Worm (Caenorhabditis elegans) whole organism, early embryonic: ENCODE results near the gene ceh-89.

Source experiments
- F13C5.2 ChIP-seq: sonication (generic microtip); optimal IDR thresholded peaks from 2 replicates; lab custom pipeline; 2017; ENCODE audit warnings: mild to moderate bottlenecking, missing genetic modification characterization, inconsistent platforms, missing compliant biosample characterization
- ama-1 ChIP-seq: fragments of 150-350 bp; optimal IDR thresholded peaks from 2 replicates; lab custom pipeline; 2014
- ceh-13 ChIP-seq: fragments of 200-800 bp; sonication (Bioruptor generic); optimal IDR thresholded peaks from 2 replicates; lab custom pipeline; 2018; ENCODE audit warnings: mild to moderate bottlenecking, missing genetic modification characterization, missing compliant biosample characterization
- ceh-36 ChIP-seq: sonication (generic microtip); optimal IDR thresholded peaks from 2 replicates; lab custom pipeline; 2016; ENCODE audit warnings: missing genetic modification characterization, inconsistent platforms, missing compliant biosample characterization
- flt-1 ChIP-seq: fragments of 200-800 bp; sonication (Bioruptor generic); IDR thresholded peaks from 2 replicates; pipeline ENCODE4 v1.3.6; 2022; ENCODE audit warnings: missing genetic modification characterization, missing compliant biosample characterization
- hmg-4 ChIP-seq: fragments of 200-800 bp; sonication (Bioruptor generic); optimal IDR thresholded peaks from 2 replicates; lab custom pipeline; 2018; ENCODE audit warnings: mild to moderate bottlenecking, missing genetic modification characterization, missing compliant biosample characterization
- hnd-1 ChIP-seq: sonication (generic microtip); optimal IDR thresholded peaks from 2 replicates; lab custom pipeline; 2016; ENCODE audit warnings: missing genetic modification characterization, missing compliant biosample characterization
- pes-1 ChIP-seq: fragments of 200-800 bp; sonication (Bioruptor generic); IDR thresholded peaks from 2 replicates; pipeline ENCODE4 v1.3.6; 2022; ENCODE audit warnings: missing genetic modification reagents, missing genetic modification characterization, missing compliant biosample characterization
- scrt-1 ChIP-seq: fragments of 200-800 bp; sonication (Bioruptor generic); IDR thresholded peaks from 2 replicates; pipeline ENCODE4 v1.3.6; 2022; ENCODE audit warnings: missing genetic modification characterization, missing compliant biosample characterization
- sea-1 ChIP-seq: fragments of 200-800 bp; sonication (Bioruptor generic); conservative IDR thresholded peaks from 2 replicates; pipeline ENCODE4 v1.3.6; 2022; ENCODE audit warnings: missing genetic modification characterization, missing compliant biosample characterization
- tbx-11 ChIP-seq: fragments of 200-800 bp; sonication (Bioruptor generic); IDR thresholded peaks from 2 replicates; pipeline ENCODE4 v1.3.6; 2022; ENCODE audit warnings: missing genetic modification characterization, missing compliant biosample characterization
- tbx-37 ChIP-seq: fragments of 200-800 bp; sonication (Bioruptor generic); conservative IDR thresholded peaks from 2 replicates; pipeline ENCODE4 v1.3.6; 2022; ENCODE audit warnings: missing genetic modification reagents, missing genetic modification characterization, missing compliant biosample characterization
- tra-4 ChIP-seq: sonication (generic microtip); optimal IDR thresholded peaks from 2 replicates; lab custom pipeline; 2017; ENCODE audit warnings: missing genetic modification characterization, missing compliant biosample characterization

ce11 chrX:14098618-14099118 lies 43.1 kb upstream of the ceh-89 start, which contains the start of gene F16B12.4:
- TF ChIP-seq ama-1 (lab: Kevin White, UChicago) (no peak), ceh-13 (GFP tag; lab: Kevin White, UChicago) (no peak), flt-1 (GFP tag; lab: Robert Waterston, UW) (no peak), ceh-36 (tag; lab: Kevin White, UChicago) (no peak), hmg-4 (peak; percentile 4), hnd-1 (no peak), tbx-11 (GFP tag; lab: Robert Waterston, UW) (no peak), tbx-37 (GFP tag; lab: Robert Waterston, UW) (no peak), tra-4 (no peak), sea-1 (GFP tag; lab: Robert Waterston, UW) (no peak), scrt-1 (GFP tag; lab: Robert Waterston, UW) (no peak), pes-1 (GFP tag; lab: Robert Waterston, UW) (no peak), F13C5.2 (tag; lab: Kevin White, UChicago) (no peak)
